Worm (Caenorhabditis elegans) whole organism, midembryonic: ENCODE results near the gene dos-1.

Source experiments
- T22C8.4 ChIP-seq: fragments of 200-800 bp; sonication (Bioruptor generic); IDR thresholded peaks from 2 replicates; pipeline ENCODE4 v1.3.6; 2022; ENCODE audit warnings: missing genetic modification characterization, missing compliant biosample characterization
- cog-1 ChIP-seq: sonication (generic microtip); optimal IDR thresholded peaks from 2 replicates; lab custom pipeline; 2016; ENCODE audit warnings: missing genetic modification characterization, missing compliant biosample characterization
- med-1 ChIP-seq: sonication (generic microtip); optimal IDR thresholded peaks from 2 replicates; lab custom pipeline; 2017; ENCODE audit warnings: missing genetic modification characterization, mild to moderate bottlenecking, missing compliant biosample characterization, antibody characterized with exemption, missing genetic modification reagents; ENCODE audit not compliant: insufficient read depth

DNA sequence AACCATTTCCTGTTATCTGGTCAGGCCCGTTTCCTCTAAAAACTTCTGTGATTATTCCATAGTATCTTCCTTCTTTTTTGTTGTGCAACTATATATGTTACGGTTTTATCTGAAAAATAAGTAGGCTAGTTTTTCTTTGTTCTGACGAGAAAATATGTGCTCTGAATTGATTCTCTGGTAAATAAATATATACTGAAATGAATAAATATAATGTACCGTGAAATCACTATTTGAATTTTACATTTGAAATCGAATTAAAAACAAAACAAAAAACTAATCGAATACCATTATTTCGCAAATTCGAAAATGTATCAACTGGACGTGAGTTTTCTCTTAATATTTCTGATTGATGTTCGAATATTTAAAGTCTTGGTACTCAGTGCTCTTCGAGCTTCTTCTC is 26.8 kb downstream of the dos-1 start, which contains the start of gene ZK512.10:
- TF ChIP-seq cog-1 (tag; lab: Kevin White, UChicago) (no peak), med-1 (GFP tag; lab: Kevin White, UChicago) (no peak), T22C8.4 (no peak)
